3 fruit fly cellular contexts compared by ENCODE assay signal in genomic region chr3L:2487248-2487647, dm6.
A peak's percentile ranks its signal among the peaks of the same experiment; 100 is the strongest.
TF ChIP-seq lines count a peak whose summit lies in the region.

No protein-coding gene starts in this region.

TF ChIP-seq in whole organism, embryonic, 481 proteins besides CTCF, POLR2A, EP300 and RAD21 (continued from another document and continues in another):
- TF ChIP-seq bsh (GFP tag; optimal IDR thresholded peaks at IDR 0.05; lab: Kevin White, UChicago) (peak in 1 of 2 experiments; percentile 73), croc (GFP tag; conservative IDR thresholded peaks at IDR 0.05; lab: Robert Waterston, UW) (no peak), CG10147 (GFP tag; optimal IDR thresholded peaks at IDR 0.05; lab: Kevin White, UChicago) (no peak), CG17361 (GFP tag; IDR thresholded peaks at IDR 0.05; lab: Robert Waterston, UW) (0 out of 3 replicates have a peak, but pooled peaks have one; percentile 16), fd96Cb (tag; optimal IDR thresholded peaks at IDR 0.05; lab: Kevin White, UChicago) (peak; percentile 47), CG10267 (tag; optimal IDR thresholded peaks at IDR 0.05; lab: Kevin White, UChicago) (no peak), eve (GFP tag; optimal IDR thresholded peaks at IDR 0.05; lab: Kevin White, UChicago) (no peak), CG33557 (GFP tag; optimal IDR thresholded peaks at IDR 0.05; lab: Kevin White, UChicago) (no peak), CG17328 (GFP tag; IDR thresholded peaks at IDR 0.05; lab: Robert Waterston, UW) (no peak), ranshi (GFP tag; IDR thresholded peaks at IDR 0.05; lab: Robert Waterston, UW) (peak; percentile 21; the same call in 1 of the 2 replicates), Drgx (GFP tag; IDR thresholded peaks at IDR 0.05; lab: Robert Waterston, UW) (peak; percentile 75), pfk (GFP tag; optimal IDR thresholded peaks at IDR 0.05; lab: Kevin White, UChicago) (no peak), Eip74EF (GFP tag; optimal IDR thresholded peaks at IDR 0.05; lab: Kevin White, UChicago) (no peak), bbx (GFP tag; IDR thresholded peaks at IDR 0.05; lab: Robert Waterston, UW; ENCODE audit: partially characterized antibody) (no peak), gsb-n (tag; optimal IDR thresholded peaks at IDR 0.05; lab: Kevin White, UChicago) (no peak), CG12236 (GFP tag; optimal IDR thresholded peaks at IDR 0.05; lab: Kevin White, UChicago) (no peak), Dfd (GFP tag; optimal IDR thresholded peaks at IDR 0.05; lab: Kevin White, UChicago) (no peak), CG2712 (tag; optimal IDR thresholded peaks at IDR 0.05; lab: Kevin White, UChicago) (peak; percentile 36), phol (tag; optimal IDR thresholded peaks at IDR 0.05; lab: Kevin White, UChicago) (peak; percentile 36), CG18764 (GFP tag; optimal IDR thresholded peaks at IDR 0.05; lab: Kevin White, UChicago) (no peak), CG7839 (tag; optimal IDR thresholded peaks at IDR 0.05; lab: Kevin White, UChicago) (peak; percentile 26), CG4328 (GFP tag; optimal IDR thresholded peaks at IDR 0.05; lab: Kevin White, UChicago) (no peak), CG9437 (GFP tag; optimal IDR thresholded peaks at IDR 0.05; lab: Kevin White, UChicago) (no peak), CG6791 (GFP tag; IDR thresholded peaks at IDR 0.05; lab: Robert Waterston, UW; ENCODE audit: partially characterized antibody) (no peak), Lim3 (GFP tag; IDR thresholded peaks at IDR 0.05; lab: Robert Waterston, UW) (no peak), tll (GFP tag; optimal IDR thresholded peaks at IDR 0.05; lab: Kevin White, UChicago) (no peak), CG34422 (GFP tag; IDR thresholded peaks at IDR 0.05; lab: Robert Waterston, UW) (no peak), CG11504 (tag; optimal IDR thresholded peaks at IDR 0.05; lab: Kevin White, UChicago) (peak; percentile 58), CG18262 (tag; optimal IDR thresholded peaks at IDR 0.05; lab: Kevin White, UChicago) (peak; percentile 18), vvl (GFP tag; IDR thresholded peaks at IDR 0.05; lab: Robert Waterston, UW) (0 out of 2 replicates have a peak, but pooled peaks have one; percentile 17), CG10979 (tag; optimal IDR thresholded peaks at IDR 0.05; lab: Kevin White, UChicago) (peak; percentile 57), CG12659 (GFP tag; optimal IDR thresholded peaks at IDR 0.05; lab: Kevin White, UChicago) (no peak), br (optimal IDR thresholded peaks at IDR 0.05; lab: Kevin White, UChicago) (no peak), chif (GFP tag; optimal IDR thresholded peaks at IDR 0.05; lab: Kevin White, UChicago) (no peak), CG12942 (GFP tag; optimal IDR thresholded peaks at IDR 0.05; lab: Kevin White, UChicago) (no peak), Fer1 (GFP tag; optimal IDR thresholded peaks at IDR 0.05; lab: Kevin White, UChicago) (no peak), crp (GFP tag; optimal IDR thresholded peaks at IDR 0.05; lab: Kevin White, UChicago) (no peak), Hand (GFP tag; optimal IDR thresholded peaks at IDR 0.05; lab: Kevin White, UChicago) (no peak), pho (GFP tag; optimal IDR thresholded peaks at IDR 0.05; lab: Kevin White, UChicago) (no peak), stc (GFP tag; IDR thresholded peaks at IDR 0.05; lab: Robert Waterston, UW) (no peak), psq (GFP tag; optimal IDR thresholded peaks at IDR 0.05; lab: Kevin White, UChicago) (no peak), CG30403 (GFP tag; optimal IDR thresholded peaks at IDR 0.05; lab: Kevin White, UChicago) (no peak), zfh1 (GFP tag; IDR thresholded peaks at IDR 0.05; lab: Robert Waterston, UW) (0 out of 3 replicates have a peak, but pooled peaks have one; percentile 34), lab (GFP tag; optimal IDR thresholded peaks at IDR 0.05; lab: Kevin White, UChicago) (peak; percentile 26), pita (GFP tag; optimal IDR thresholded peaks at IDR 0.05; lab: Kevin White, UChicago) (no peak)

TF ChIP-seq in whole organism, prepupa, 60 proteins besides CTCF, POLR2A, EP300 and RAD21 (continued from another document):
- TF ChIP-seq cyc (GFP tag; optimal IDR thresholded peaks at IDR 0.05; lab: Kevin White, UChicago) (peak; percentile 82), dsx (GFP tag; optimal IDR thresholded peaks at IDR 0.05; lab: Kevin White, UChicago; ENCODE audit: poor library complexity, severe bottlenecking) (peak; percentile 88), OdsH (GFP tag; optimal IDR thresholded peaks at IDR 0.05; lab: Kevin White, UChicago) (peak; percentile 63), Eip75B (GFP tag; optimal IDR thresholded peaks at IDR 0.05; lab: Kevin White, UChicago) (peak; percentile 86), Eip93F (GFP tag; optimal IDR thresholded peaks at IDR 0.05; lab: Kevin White, UChicago) (peak; percentile 39), Hr39 (GFP tag; optimal IDR thresholded peaks at IDR 0.05; lab: Kevin White, UChicago) (peak; percentile 37), Sox14 (GFP tag; optimal IDR thresholded peaks at IDR 0.05; lab: Kevin White, UChicago) (peak; percentile 83), vri (GFP tag; optimal IDR thresholded peaks at IDR 0.05; lab: Kevin White, UChicago) (peak; percentile 21), fd59A (GFP tag; optimal IDR thresholded peaks at IDR 0.05; lab: Kevin White, UChicago) (peak; percentile 56), CG31627 (GFP tag; optimal IDR thresholded peaks at IDR 0.05; lab: Kevin White, UChicago) (peak; percentile 53), Sox102F (GFP tag; optimal IDR thresholded peaks at IDR 0.05; lab: Kevin White, UChicago) (peak; percentile 36), Eip78C (GFP tag; lab: Kevin White, UChicago) (peak; percentile 96), CG8119 (GFP tag; IDR thresholded peaks at IDR 0.05; lab: Robert Waterston, UW) (peak; percentile 83), CG11762 (GFP tag; optimal IDR thresholded peaks at IDR 0.05; lab: Kevin White, UChicago; ENCODE audit: insufficient read depth) (peak; percentile 66), fkh (GFP tag; optimal IDR thresholded peaks at IDR 0.05; lab: Kevin White, UChicago) (no peak), acj6 (GFP tag; optimal IDR thresholded peaks at IDR 0.05; lab: Kevin White, UChicago) (peak; percentile 65), CG3919 (GFP tag; optimal IDR thresholded peaks at IDR 0.05; lab: Kevin White, UChicago) (peak; percentile 88), Sox15 (GFP tag; optimal IDR thresholded peaks at IDR 0.05; lab: Kevin White, UChicago) (no peak), Lpt (GFP tag; optimal IDR thresholded peaks at IDR 0.05; lab: Kevin White, UChicago) (peak; percentile 68), net (GFP tag; optimal IDR thresholded peaks at IDR 0.05; lab: Kevin White, UChicago) (peak; percentile 54), CG4318 (GFP tag; optimal IDR thresholded peaks at IDR 0.05; lab: Kevin White, UChicago) (peak; percentile 19), salr (GFP tag; optimal IDR thresholded peaks at IDR 0.05; lab: Kevin White, UChicago) (peak in 1 of 2 experiments; percentile 70), ss (GFP tag; optimal IDR thresholded peaks at IDR 0.05; lab: Kevin White, UChicago) (peak; percentile 58 to 89), Ets96B (tag; optimal IDR thresholded peaks at IDR 0.05; lab: Kevin White, UChicago) (peak; percentile 92), CG9139 (GFP tag; optimal IDR thresholded peaks at IDR 0.05; lab: Kevin White, UChicago) (peak; percentile 68), achi (GFP tag; optimal IDR thresholded peaks at IDR 0.05; lab: Kevin White, UChicago) (peak; percentile 77), eg (GFP tag; IDR thresholded peaks at IDR 0.05; lab: Robert Waterston, UW) (peak; percentile 77), Gug (GFP tag; IDR thresholded peaks at IDR 0.05; lab: Robert Waterston, UW) (peak; percentile 82), esn (GFP tag; optimal IDR thresholded peaks at IDR 0.05; lab: Kevin White, UChicago) (peak; percentile 76), lz (GFP tag; optimal IDR thresholded peaks at IDR 0.05; lab: Kevin White, UChicago) (peak; percentile 69), CG6163 (GFP tag; IDR thresholded peaks at IDR 0.05; lab: Robert Waterston, UW) (peak; percentile 86), CG6276 (GFP tag; optimal IDR thresholded peaks at IDR 0.05; lab: Kevin White, UChicago) (peak; percentile 77), spab (GFP tag; optimal IDR thresholded peaks at IDR 0.05; lab: Kevin White, UChicago) (peak; percentile 86), CG32006 (GFP tag; optimal IDR thresholded peaks at IDR 0.05; lab: Kevin White, UChicago) (peak; percentile 68), Met (GFP tag; optimal IDR thresholded peaks at IDR 0.05; lab: Kevin White, UChicago) (peak; percentile 58), CG6792 (GFP tag; optimal IDR thresholded peaks at IDR 0.05; lab: Kevin White, UChicago) (peak; percentile 76)

TF ChIP-seq in whole organism, wandering third instar larva, 38 proteins besides CTCF, POLR2A, EP300 and RAD21 (continued from another document):
- TF ChIP-seq Vsx2 (GFP tag; optimal IDR thresholded peaks at IDR 0.05; lab: Kevin White, UChicago; ENCODE audit: partially characterized antibody), result no peak
- TF ChIP-seq woc (GFP tag; optimal IDR thresholded peaks at IDR 0.05; lab: Kevin White, UChicago), result peak; percentile 75
- no peak for TF ChIP-seq N (GFP tag; optimal IDR thresholded peaks at IDR 0.05; lab: Kevin White, UChicago)
- TF ChIP-seq Dif (GFP tag; optimal IDR thresholded peaks at IDR 0.05; lab: Kevin White, UChicago; ENCODE audit: partially characterized antibody), result no peak
- TF ChIP-seq fru (GFP tag; optimal IDR thresholded peaks at IDR 0.05; lab: Kevin White, UChicago), result peak; percentile 87
- TF ChIP-seq lola (GFP tag; optimal IDR thresholded peaks at IDR 0.05; lab: Kevin White, UChicago), result no peak
- TF ChIP-seq tai (GFP tag; optimal IDR thresholded peaks at IDR 0.05; lab: Kevin White, UChicago), result no peak
